Worm (Caenorhabditis elegans) whole organism, midembryonic: ENCODE measurements around the gene let-711.

Experiments used
- T22C8.4 ChIP-seq: fragments of 200-800 bp; sonication (Bioruptor generic); IDR thresholded peaks from 2 replicates; pipeline ENCODE4 v1.3.6; 2022; ENCODE audit warnings: missing genetic modification characterization, missing compliant biosample characterization
- cog-1 ChIP-seq: sonication (generic microtip); optimal IDR thresholded peaks from 2 replicates; lab custom pipeline; 2016; ENCODE audit warnings: missing genetic modification characterization, missing compliant biosample characterization
- flt-1 ChIP-seq: fragments of 200-800 bp; sonication (Bioruptor generic); IDR thresholded peaks from 2 replicates; pipeline ENCODE4 v1.3.6; 2022; ENCODE audit warnings: missing genetic modification characterization, missing compliant biosample characterization
- klf-2 ChIP-seq: fragments of 200-800 bp; sonication (Bioruptor generic); conservative IDR thresholded peaks from 2 replicates; pipeline ENCODE4 v1.3.6; 2022; ENCODE audit warnings: missing genetic modification reagents, missing genetic modification characterization, missing compliant biosample characterization
- med-1 ChIP-seq: sonication (generic microtip); optimal IDR thresholded peaks from 2 replicates; lab custom pipeline; 2017; ENCODE audit warnings: missing genetic modification characterization, mild to moderate bottlenecking, missing compliant biosample characterization, antibody characterized with exemption, missing genetic modification reagents; ENCODE audit not compliant: insufficient read depth
- ref-1 ChIP-seq: fragments of 200-800 bp; sonication (Bioruptor generic); conservative IDR thresholded peaks from 2 replicates; pipeline ENCODE4 v1.3.6; 2022; ENCODE audit warnings: missing genetic modification reagents, missing genetic modification characterization, missing compliant biosample characterization
- tab-1 ChIP-seq: fragments of 200-800 bp; sonication (Bioruptor generic); IDR thresholded peaks from 2 replicates; pipeline ENCODE4 v1.3.6; 2022; ENCODE audit warnings: missing genetic modification characterization, missing compliant biosample characterization
- ztf-23 ChIP-seq: fragments of 200-800 bp; sonication (Bioruptor generic); IDR thresholded peaks from 2 replicates; pipeline ENCODE4 v1.3.6; 2022; ENCODE audit warnings: missing genetic modification reagents, missing genetic modification characterization, missing compliant biosample characterization
- ztf-29 ChIP-seq: fragments of 200-800 bp; sonication (Bioruptor generic); IDR thresholded peaks from 2 replicates; pipeline ENCODE4 v1.3.6; 2022; ENCODE audit warnings: missing genetic modification reagents, missing genetic modification characterization, missing compliant biosample characterization

The let-711 gene

ce11 chrIII:6914840-6915239 lies 31.7 kb upstream of the let-711 start:
- TF ChIP-seq ref-1 (GFP tag; lab: Robert Waterston, UW) (no peak), tab-1 (GFP tag; lab: Robert Waterston, UW) (no peak), klf-2 (GFP tag; lab: Robert Waterston, UW) (no peak)

DNA sequence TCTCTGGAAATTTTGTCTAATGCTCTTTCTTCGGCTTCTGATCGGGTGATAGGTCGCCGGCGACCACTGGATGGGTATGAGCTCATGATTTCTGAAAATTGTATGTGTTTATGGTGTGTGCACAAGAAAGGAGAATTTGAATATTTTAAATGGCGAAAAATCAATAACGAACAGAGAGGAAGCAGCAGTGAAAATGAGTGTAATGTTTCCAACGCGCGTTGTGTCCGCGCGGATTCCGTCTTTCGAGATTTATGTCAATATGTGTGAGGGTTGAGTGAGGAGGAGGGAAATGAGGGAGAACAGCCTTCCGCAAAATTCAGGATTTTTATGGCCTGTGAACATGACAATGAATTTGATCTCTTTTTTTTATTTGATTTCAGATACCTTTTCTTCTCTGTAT lies 17.8 kb upstream of the let-711 start, which contains the start of gene flap-1:
TSS of gene flap-1 (minus strand) at position 101 of the 400 bp plus-strand sequence.
- TF ChIP-seq T22C8.4 (GFP tag; lab: Robert Waterston, UW): peak; percentile 25; the same call in 1 of the 2 replicates
- no peak for TF ChIP-seq cog-1 (tag; lab: Kevin White, UChicago)

- TF ChIP-seq ztf-23: no peak
- TF ChIP-seq ztf-29 (GFP tag; lab: Robert Waterston, UW): no peak
- TF ChIP-seq tab-1 (GFP tag; lab: Robert Waterston, UW): no peak
- no peak for TF ChIP-seq flt-1
- TF ChIP-seq med-1 (GFP tag; lab: Kevin White, UChicago): no peak
- TF ChIP-seq ref-1 (GFP tag; lab: Robert Waterston, UW): no peak
Observed at ce11 chrIII:6929558-6930167, 16.9 kb upstream of the let-711 start, which contains the start of gene inf-1. Gene inf-1, plus strand, starts transcription at chrIII:6930134.

- TF ChIP-seq ztf-23 (no peak), cog-1 (tag; lab: Kevin White, UChicago) (no peak), flt-1 (no peak), med-1 (GFP tag; lab: Kevin White, UChicago) (no peak), T22C8.4 (GFP tag; lab: Robert Waterston, UW) (no peak), ref-1 (GFP tag; lab: Robert Waterston, UW) (no peak), ztf-29 (GFP tag; lab: Robert Waterston, UW) (no peak), klf-2 (GFP tag; lab: Robert Waterston, UW) (no peak), tab-1 (GFP tag; lab: Robert Waterston, UW) (no peak)
Observed at ce11 chrIII:6931896-6932295, 14.6 kb upstream of the let-711 start, which contains the start of gene byn-1. Gene byn-1, plus strand, starts transcription at chrIII:6932001.

DNA sequence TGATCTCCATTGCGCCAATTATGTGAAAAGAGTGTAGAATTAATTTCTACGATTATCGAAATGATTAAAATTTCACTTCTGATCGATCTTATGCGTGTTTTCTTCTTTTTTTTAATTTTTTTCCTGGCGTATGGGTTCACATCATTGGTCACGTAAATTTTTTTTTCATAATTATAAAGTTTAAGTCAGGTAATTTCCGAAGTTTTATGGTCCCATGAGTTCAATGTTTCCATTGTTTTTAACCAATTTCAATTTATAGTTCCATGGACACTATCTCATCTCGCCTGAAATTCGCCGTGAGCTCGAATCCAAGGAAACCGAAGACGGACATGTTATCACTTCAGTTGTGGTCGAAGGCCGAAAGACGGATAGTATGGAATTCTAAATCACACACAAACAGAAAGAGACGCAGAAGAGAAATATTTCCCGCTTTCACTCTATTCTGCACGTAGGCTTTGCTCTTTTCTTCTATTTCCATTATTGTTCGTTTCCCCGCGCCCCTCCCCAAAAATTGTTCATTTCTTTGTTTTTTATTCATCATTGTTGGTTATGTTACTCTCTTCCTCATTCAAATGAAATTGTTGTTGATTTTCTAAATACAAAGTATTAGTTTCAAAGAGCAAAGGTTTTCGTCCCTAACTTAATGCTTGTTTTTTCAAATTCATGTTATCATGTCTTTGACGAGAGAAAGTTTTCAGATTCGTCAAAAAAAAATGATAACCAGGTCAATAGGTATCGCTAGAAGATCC lies 11.1 kb upstream of the let-711 start, which contains the start of the genes F57B9.8 and coq-2:
TSS of gene F57B9.8 (minus strand) at position 51 of the 749 bp plus-strand sequence.
TSS of gene coq-2 (plus strand) at position 699 of the 749 bp plus-strand sequence.
- TF ChIP-seq T22C8.4 (GFP tag; lab: Robert Waterston, UW) (no peak), ref-1 (GFP tag; lab: Robert Waterston, UW) (no peak)

DNA sequence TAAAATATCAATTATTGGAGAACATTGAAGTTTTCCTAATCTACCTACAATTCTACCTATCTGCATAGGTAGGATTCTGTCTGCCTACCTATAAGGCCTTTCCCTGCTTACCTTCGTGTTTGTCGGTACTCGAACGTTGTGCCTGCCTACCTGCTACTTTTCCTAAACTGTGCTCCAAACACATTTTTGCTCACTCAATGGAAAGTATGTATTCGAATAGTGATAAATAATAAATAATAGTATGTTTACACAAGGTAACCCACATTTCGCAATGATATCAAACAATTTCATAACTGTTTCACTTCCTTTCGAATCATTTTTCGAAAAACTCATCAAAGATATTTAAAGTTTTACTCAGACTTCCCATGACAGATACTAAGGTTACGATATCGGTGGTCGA lies 7.0 kb upstream of the let-711 start, which contains the start of gene F57B9.3:
TSS of gene F57B9.3 (plus strand) at position 301 of the 400 bp plus-strand sequence.
- TF ChIP-seq med-1 (GFP tag; lab: Kevin White, UChicago) (no peak), ztf-29 (GFP tag; lab: Robert Waterston, UW) (no peak), cog-1 (tag; lab: Kevin White, UChicago) (no peak), klf-2 (GFP tag; lab: Robert Waterston, UW) (no peak)

DNA sequence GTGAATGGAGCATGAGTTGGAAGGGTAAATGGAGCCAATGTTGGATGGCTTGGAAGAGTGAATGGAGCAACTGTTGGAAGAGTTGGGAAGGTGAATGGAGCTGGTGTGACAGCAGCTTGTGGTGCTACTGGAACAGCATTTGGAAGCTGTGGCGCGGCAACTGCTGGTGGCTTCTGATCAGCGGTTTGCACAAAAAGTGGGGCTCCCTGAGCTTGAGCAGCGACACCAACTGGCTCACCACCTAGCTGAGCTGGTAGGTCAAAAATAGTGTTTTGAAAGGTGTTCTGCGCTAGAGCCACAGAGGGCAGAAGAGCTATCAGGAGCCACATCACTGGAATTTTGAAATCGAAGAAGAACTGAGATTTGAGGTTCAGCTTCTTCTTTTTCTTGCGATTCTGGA lies 1.2 kb upstream of the let-711 start:
- TF ChIP-seq klf-2 (GFP tag; lab: Robert Waterston, UW) (no peak), tab-1 (GFP tag; lab: Robert Waterston, UW) (0 out of 2 replicates have a peak, but pooled peaks have one; percentile 46)

DNA sequence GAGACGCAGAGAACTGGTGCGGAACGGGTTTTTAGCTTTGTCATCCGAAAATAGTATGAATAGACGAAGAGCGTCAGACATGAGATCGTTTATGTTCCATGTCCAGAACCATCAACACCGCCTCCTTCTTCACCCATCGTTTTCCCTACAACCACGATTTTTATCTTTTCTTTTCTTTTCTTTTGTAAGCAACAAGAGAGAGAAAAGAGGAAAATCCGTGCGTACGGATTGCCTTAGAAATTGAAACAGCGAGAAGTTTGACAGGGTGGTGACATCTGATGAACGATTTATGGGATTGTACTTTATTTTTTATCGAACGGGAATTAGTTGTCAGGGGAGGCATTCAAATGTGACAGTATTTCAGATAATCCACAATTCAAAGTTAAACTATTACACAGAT lies 771 bp upstream of the let-711 start, which contains the start of gene abu-13:
TSS of gene abu-13 (minus strand) at position 152 of the 400 bp plus-strand sequence.
- no peak for TF ChIP-seq klf-2 (GFP tag; lab: Robert Waterston, UW)
- TF ChIP-seq med-1 (GFP tag; lab: Kevin White, UChicago): no peak
- no peak for TF ChIP-seq cog-1 (tag; lab: Kevin White, UChicago)
- no peak for TF ChIP-seq ztf-23
- no peak for TF ChIP-seq ref-1 (GFP tag; lab: Robert Waterston, UW)
- TF ChIP-seq tab-1 (GFP tag; lab: Robert Waterston, UW): no peak
- TF ChIP-seq ztf-29 (GFP tag; lab: Robert Waterston, UW): no peak
- no peak for TF ChIP-seq flt-1
- no peak for TF ChIP-seq T22C8.4 (GFP tag; lab: Robert Waterston, UW)

- TF ChIP-seq cog-1 (tag; lab: Kevin White, UChicago): peak; percentile 44
- TF ChIP-seq ref-1 (GFP tag; lab: Robert Waterston, UW): no peak
- no peak for TF ChIP-seq klf-2 (GFP tag; lab: Robert Waterston, UW)
- TF ChIP-seq med-1 (GFP tag; lab: Kevin White, UChicago): no peak
- no peak for TF ChIP-seq ztf-29 (GFP tag; lab: Robert Waterston, UW)
- no peak for TF ChIP-seq ztf-23
Observed at ce11 chrIII:6947896-6948295, 1.4 kb downstream of the let-711 start.

DNA sequence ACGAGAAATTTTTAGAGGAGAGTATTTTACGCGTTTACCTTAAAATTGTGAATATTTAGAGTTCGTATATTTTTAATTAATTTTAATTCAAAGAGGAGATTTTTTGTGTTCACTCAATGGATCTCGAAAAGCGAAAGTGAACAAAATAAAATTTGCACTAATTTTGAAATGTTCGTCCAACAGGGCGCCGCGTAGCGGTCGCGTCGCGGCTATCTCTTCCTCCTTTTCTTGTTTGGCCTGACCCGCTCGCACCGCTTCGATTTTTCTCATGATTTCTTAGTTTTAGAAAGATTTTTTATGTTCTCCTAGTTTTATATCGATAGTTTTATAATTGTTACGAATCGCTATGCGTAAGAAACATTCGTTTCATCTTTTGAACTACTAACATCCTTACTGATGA lies 4.9 kb downstream of the let-711 start:
- TF ChIP-seq ref-1 (GFP tag; lab: Robert Waterston, UW) (no peak), ztf-23 (no peak), tab-1 (GFP tag; lab: Robert Waterston, UW) (no peak), med-1 (GFP tag; lab: Kevin White, UChicago) (no peak), flt-1 (no peak)
